Fruit fly (Drosophila melanogaster): ENCODE measurements around the gene CG3651.

CG3651 gene

DNA sequence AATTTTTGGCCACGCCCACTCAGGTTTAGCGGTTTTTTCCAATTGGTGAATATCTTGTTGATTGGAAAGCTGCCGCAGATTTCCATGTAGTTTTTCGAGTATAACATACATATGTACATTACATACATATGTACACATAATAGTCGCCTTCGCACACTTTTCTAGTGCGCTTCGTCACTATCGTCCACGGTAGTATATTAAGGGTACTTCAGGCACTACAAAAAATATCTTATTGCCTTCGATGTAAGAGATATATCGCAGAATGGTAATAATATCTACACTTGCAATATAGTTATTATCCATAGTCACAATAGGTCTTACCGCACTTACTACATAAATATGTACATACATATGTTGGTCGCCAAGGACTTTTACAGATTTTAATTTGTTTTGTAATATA lies 11.8 kb downstream of the CG3651 start:
- TF ChIP-seq Vsx2 (GFP tag; optimal IDR thresholded peaks at IDR 0.05; ENCODE audit: partially characterized antibody) (no peak), brk (GFP tag; optimal IDR thresholded peaks at IDR 0.05) (no peak), jim (GFP tag; optimal IDR thresholded peaks at IDR 0.05) (no peak), Jra (GFP tag; optimal IDR thresholded peaks at IDR 0.05) (no peak), br (GFP tag; optimal IDR thresholded peaks at IDR 0.05) (no peak), tai (GFP tag; optimal IDR thresholded peaks at IDR 0.05) (no peak), Hr78 (GFP tag; optimal IDR thresholded peaks at IDR 0.05) (no peak), HLH106 (tag; optimal IDR thresholded peaks at IDR 0.05) (no peak), Dif (GFP tag; optimal IDR thresholded peaks at IDR 0.05; ENCODE audit: partially characterized antibody) (no peak), Hnf4 (GFP tag; optimal IDR thresholded peaks at IDR 0.05) (no peak), GATAd (GFP tag; optimal IDR thresholded peaks at IDR 0.05) (no peak), dmrt93B (GFP tag; optimal IDR thresholded peaks at IDR 0.05) (no peak), Rel (GFP tag; optimal IDR thresholded peaks at IDR 0.05) (no peak), Rel (tag; optimal IDR thresholded peaks at IDR 0.05) (no peak), Myc (optimal IDR thresholded peaks at IDR 0.05) (no peak), woc (GFP tag; optimal IDR thresholded peaks at IDR 0.05) (no peak), Sp1 (GFP tag; optimal IDR thresholded peaks at IDR 0.05) (no peak), CG9705 (GFP tag; optimal IDR thresholded peaks at IDR 0.05) (no peak), dsf (GFP tag; optimal IDR thresholded peaks at IDR 0.05; ENCODE audit: borderline replicate concordance) (no peak)

- TF ChIP-seq psq (GFP tag; optimal IDR thresholded peaks at IDR 0.05) (peak; percentile 20), Hr83 (GFP tag; optimal IDR thresholded peaks at IDR 0.05; ENCODE audit: poor library complexity, severe bottlenecking) (peak; percentile 33), Hnf4 (GFP tag; optimal IDR thresholded peaks at IDR 0.05) (no peak), Vsx2 (GFP tag; optimal IDR thresholded peaks at IDR 0.05; ENCODE audit: partially characterized antibody) (peak; percentile 68), Hr78 (GFP tag; optimal IDR thresholded peaks at IDR 0.05) (no peak), CG32264 (GFP tag; optimal IDR thresholded peaks at IDR 0.05) (no peak), usp (GFP tag; optimal IDR thresholded peaks at IDR 0.05) (no peak), br (GFP tag; optimal IDR thresholded peaks at IDR 0.05) (no peak), pan (optimal IDR thresholded peaks at IDR 0.05) (no peak), Dif (GFP tag; optimal IDR thresholded peaks at IDR 0.05; ENCODE audit: partially characterized antibody) (peak; percentile 79), Myc (optimal IDR thresholded peaks at IDR 0.05) (no peak), CrebA (GFP tag; optimal IDR thresholded peaks at IDR 0.05; ENCODE audit: borderline replicate concordance) (peak; percentile 88), rgr (GFP tag; optimal IDR thresholded peaks at IDR 0.05) (peak; percentile 4), GATAd (GFP tag; optimal IDR thresholded peaks at IDR 0.05) (no peak), CG9705 (GFP tag; optimal IDR thresholded peaks at IDR 0.05) (no peak), h (GFP tag; optimal IDR thresholded peaks at IDR 0.05) (no peak), jim (GFP tag; optimal IDR thresholded peaks at IDR 0.05) (no peak), HLH106 (tag; optimal IDR thresholded peaks at IDR 0.05) (no peak), ey (GFP tag; optimal IDR thresholded peaks at IDR 0.05) (no peak), fru (GFP tag; optimal IDR thresholded peaks at IDR 0.05) (no peak), Abd-B (GFP tag; optimal IDR thresholded peaks at IDR 0.05) (no peak), brk (GFP tag; optimal IDR thresholded peaks at IDR 0.05) (peak; percentile 34), Jra (GFP tag; optimal IDR thresholded peaks at IDR 0.05) (no peak), Dfd (GFP tag; optimal IDR thresholded peaks at IDR 0.05) (no peak), foxo (GFP tag; optimal IDR thresholded peaks at IDR 0.05) (no peak), Mio (GFP tag; optimal IDR thresholded peaks at IDR 0.05) (no peak), sage (GFP tag; optimal IDR thresholded peaks at IDR 0.05) (no peak), OdsH (GFP tag; optimal IDR thresholded peaks at IDR 0.05) (no peak), dsf (GFP tag; optimal IDR thresholded peaks at IDR 0.05; ENCODE audit: borderline replicate concordance) (no peak), Rel (GFP tag; optimal IDR thresholded peaks at IDR 0.05) (peak; percentile 15), Rel (tag; optimal IDR thresholded peaks at IDR 0.05) (no peak), Sp1 (GFP tag; optimal IDR thresholded peaks at IDR 0.05) (no peak), woc (GFP tag; optimal IDR thresholded peaks at IDR 0.05) (peak; percentile 25), tai (GFP tag; optimal IDR thresholded peaks at IDR 0.05) (no peak), dl (GFP tag; optimal IDR thresholded peaks at IDR 0.05; ENCODE audit: insufficient read depth in 1 of 2, partially characterized antibody in 2 of 2) (peak; percentile 58 to 79), lola (GFP tag; optimal IDR thresholded peaks at IDR 0.05) (no peak), sv (GFP tag; optimal IDR thresholded peaks at IDR 0.05) (no peak), N (GFP tag; optimal IDR thresholded peaks at IDR 0.05) (no peak), dmrt93B (GFP tag; optimal IDR thresholded peaks at IDR 0.05) (no peak)
These were observed 13.1 kb downstream of the CG3651 start for dm6 chr2L:22134091-22134730.
